Worm (Caenorhabditis elegans): ENCODE results near the gene sri-73.

- TF ChIP-seq hlh-26 (GFP tag; conservative IDR thresholded peaks at IDR 0.05) (no peak), ceh-91 (GFP tag; IDR thresholded peaks at IDR 0.05) (no peak), fkh-3 (tag; optimal IDR thresholded peaks at IDR 0.05) (no peak), Y67H2A.10 (GFP tag; conservative IDR thresholded peaks at IDR 0.05) (no peak), ceh-100 (GFP tag; IDR thresholded peaks at IDR 0.05) (no peak), unc-62 (GFP tag; optimal IDR thresholded peaks at IDR 0.05) (no peak), lin-35 (GFP tag; optimal IDR thresholded peaks at IDR 0.05) (no peak), Y79H2A.3 (GFP tag; conservative IDR thresholded peaks at IDR 0.05) (no peak), akir-1 (GFP tag; optimal IDR thresholded peaks at IDR 0.05) (no peak), mxl-1 (tag; optimal IDR thresholded peaks at IDR 0.05) (no peak), dpl-1 (GFP tag; optimal IDR thresholded peaks at IDR 0.05) (no peak)
These were observed 44.3 kb upstream of the sri-73 start, which contains the start of gene nhr-90 for ce11 chrV:610217-610616.

All from whole organism, young adult.